Fruit fly (Drosophila melanogaster) whole organism, prepupa: ENCODE measurements around the gene pie.

Experiments
- Blimp-1 ChIP-seq: fragments of 200-800 bp; sonication (Bioruptor generic); optimal IDR thresholded peaks from 3 replicates; lab custom pipeline; 2017; ENCODE audit warnings: missing biosample characterization, missing genetic modification characterization, mild to moderate bottlenecking, moderate library complexity, missing genetic modification reagents
- CG10631 ChIP-seq: fragments of 200-800 bp; sonication (Bioruptor generic); optimal IDR thresholded peaks from 2 replicates; lab custom pipeline; 2016; ENCODE audit warnings: missing biosample characterization, missing genetic modification characterization
- CG11762 ChIP-seq: fragments of 200-800 bp; sonication (Bioruptor generic); optimal IDR thresholded peaks from 3 replicates; lab custom pipeline; 2016; ENCODE audit warnings: missing biosample characterization, missing genetic modification characterization; ENCODE audit not compliant: insufficient read depth
- CG11902 ChIP-seq: fragments of 200-800 bp; sonication (Bioruptor generic); optimal IDR thresholded peaks from 3 replicates; lab custom pipeline; 2016; ENCODE audit warnings: missing biosample characterization, missing genetic modification characterization
- CG15336 ChIP-seq: fragments of 200-800 bp; sonication (Bioruptor generic); IDR thresholded peaks from 2 replicates; pipeline ENCODE4 v1.3.6; 2022; ENCODE audit warnings: missing biosample characterization, missing genetic modification characterization
- CG16779 ChIP-seq: fragments of 200-800 bp; sonication (Bioruptor generic); optimal IDR thresholded peaks from 3 replicates; lab custom pipeline; 2017; ENCODE audit warnings: missing biosample characterization, mild to moderate bottlenecking, missing genetic modification characterization
- CG3032 ChIP-seq: fragments of 200-800 bp; optimal IDR thresholded peaks from 2 replicates; lab custom pipeline; 2019; ENCODE audit warnings: missing biosample characterization, mild to moderate bottlenecking, missing genetic modification characterization, moderate library complexity
- CG31627 ChIP-seq: fragments of 200-800 bp; sonication (Bioruptor generic); optimal IDR thresholded peaks from 3 replicates; lab custom pipeline; 2016; ENCODE audit warnings: missing biosample characterization, missing genetic modification characterization
- CG34406 ChIP-seq: fragments of 200-800 bp; sonication (Bioruptor generic); optimal IDR thresholded peaks from 3 replicates; lab custom pipeline; 2016; ENCODE audit warnings: missing biosample characterization, missing genetic modification characterization
- CG3919 ChIP-seq: fragments of 200-800 bp; sonication (Bioruptor generic); optimal IDR thresholded peaks from 3 replicates; lab custom pipeline; 2016; ENCODE audit warnings: missing biosample characterization, missing genetic modification characterization
- CG6163 ChIP-seq: fragments of 200-800 bp; sonication (Bioruptor generic); IDR thresholded peaks from 3 replicates; pipeline ENCODE4 v1.3.6; 2022; ENCODE audit warnings: missing biosample characterization, missing genetic modification characterization
- CG6792 ChIP-seq: fragments of 200-800 bp; sonication (Bioruptor generic); optimal IDR thresholded peaks from 3 replicates; lab custom pipeline; 2016; ENCODE audit warnings: missing biosample characterization, missing genetic modification characterization
- CG6808 ChIP-seq: fragments of 200-800 bp; sonication (Bioruptor generic); optimal IDR thresholded peaks from 3 replicates; lab custom pipeline; 2017; ENCODE audit warnings: missing biosample characterization, missing genetic modification characterization, mild to moderate bottlenecking, moderate library complexity, missing genetic modification reagents
- Eip75B ChIP-seq: fragments of 200-800 bp; sonication (Bioruptor generic); optimal IDR thresholded peaks from 3 replicates; lab custom pipeline; 2016; ENCODE audit warnings: missing biosample characterization, missing genetic modification characterization
- Eip78C ChIP-seq: fragments of 200-800 bp; sonication (Bioruptor generic); peaks from one replicate; lab custom pipeline; 2016; ENCODE audit warnings: missing biosample characterization, missing genetic modification characterization
- Ets96B ChIP-seq: fragments of 200-800 bp; optimal IDR thresholded peaks from 2 replicates; lab custom pipeline; 2019; ENCODE audit warnings: missing biosample characterization, mild to moderate bottlenecking, missing genetic modification characterization, moderate library complexity
- Gug ChIP-seq: fragments of 200-800 bp; sonication (Bioruptor generic); IDR thresholded peaks from 2 replicates; pipeline ENCODE4 v1.3.6; 2022; ENCODE audit warnings: missing biosample characterization, missing genetic modification characterization
- Hr38 ChIP-seq: sonication (Bioruptor generic); optimal IDR thresholded peaks from 2 replicates; lab custom pipeline; 2016; ENCODE audit warnings: missing biosample characterization, missing genetic modification characterization
- Hr39 ChIP-seq: fragments of 200-800 bp; sonication (Bioruptor generic); optimal IDR thresholded peaks from 2 replicates; lab custom pipeline; 2016; ENCODE audit warnings: missing biosample characterization, missing genetic modification characterization
- Lpt ChIP-seq: fragments of 200-800 bp; sonication (Bioruptor generic); optimal IDR thresholded peaks from 3 replicates; lab custom pipeline; 2016; ENCODE audit warnings: missing biosample characterization, missing genetic modification characterization
- Met ChIP-seq: fragments of 200-800 bp; sonication (Bioruptor generic); optimal IDR thresholded peaks from 3 replicates; lab custom pipeline; 2016; ENCODE audit warnings: missing biosample characterization, missing genetic modification characterization
- OdsH ChIP-seq: fragments of 200-800 bp; sonication (Bioruptor generic); optimal IDR thresholded peaks from 3 replicates; lab custom pipeline; 2016; ENCODE audit warnings: missing biosample characterization, missing genetic modification characterization
- Sox102F ChIP-seq: fragments of 200-800 bp; sonication (Bioruptor generic); optimal IDR thresholded peaks from 2 replicates; lab custom pipeline; 2016; ENCODE audit warnings: missing biosample characterization, mild to moderate bottlenecking, missing genetic modification characterization
- Sox14 ChIP-seq: fragments of 200-800 bp; sonication (Bioruptor generic); optimal IDR thresholded peaks from 3 replicates; lab custom pipeline; 2016; ENCODE audit warnings: missing biosample characterization, missing genetic modification characterization
- Sox15 ChIP-seq: fragments of 200-800 bp; sonication (Bioruptor generic); optimal IDR thresholded peaks from 3 replicates; lab custom pipeline; 2016; ENCODE audit warnings: missing biosample characterization, missing genetic modification characterization
- achi ChIP-seq: fragments of 200-800 bp; sonication (Bioruptor generic); optimal IDR thresholded peaks from 3 replicates; lab custom pipeline; 2016; ENCODE audit warnings: missing biosample characterization, missing genetic modification characterization
- acj6 ChIP-seq: fragments of 200-800 bp; sonication (Bioruptor generic); optimal IDR thresholded peaks from 3 replicates; lab custom pipeline; 2016; ENCODE audit warnings: missing biosample characterization, missing genetic modification characterization
- cyc ChIP-seq: fragments of 200-800 bp; sonication (Bioruptor generic); optimal IDR thresholded peaks from 3 replicates; lab custom pipeline; 2016; ENCODE audit warnings: missing biosample characterization, missing genetic modification characterization
- dac ChIP-seq: fragments of 200-800 bp; sonication (Bioruptor generic); optimal IDR thresholded peaks from 2 replicates; lab custom pipeline; 2017; ENCODE audit warnings: missing biosample characterization, mild to moderate bottlenecking, missing genetic modification characterization
- esn ChIP-seq: fragments of 200-800 bp; sonication (Bioruptor generic); optimal IDR thresholded peaks from 2 replicates; lab custom pipeline; 2016; ENCODE audit warnings: missing biosample characterization, mild to moderate bottlenecking, missing genetic modification characterization, moderate library complexity
- fd59A ChIP-seq: fragments of 200-800 bp; sonication (Bioruptor generic); optimal IDR thresholded peaks from 2 replicates; lab custom pipeline; 2017; ENCODE audit warnings: missing biosample characterization, mild to moderate bottlenecking, missing genetic modification characterization, missing genetic modification reagents
- lz ChIP-seq: fragments of 200-800 bp; sonication (Bioruptor generic); optimal IDR thresholded peaks from 3 replicates; lab custom pipeline; 2016; ENCODE audit warnings: missing biosample characterization, missing genetic modification characterization
- spab ChIP-seq: fragments of 200-800 bp; sonication (Bioruptor generic); optimal IDR thresholded peaks from 2 replicates; lab custom pipeline; 2017; ENCODE audit warnings: missing biosample characterization, mild to moderate bottlenecking, missing genetic modification characterization, missing genetic modification reagents
- ss ChIP-seq, 2 experiments: fragments of 200-800 bp; sonication (Bioruptor generic); optimal IDR thresholded peaks; 2 replicates in 1 of 2; 3 replicates in 1 of 2; lab custom pipeline; 2017 to 2018; ENCODE audit warnings: mild to moderate bottlenecking in 2 of 2, missing biosample characterization in 2 of 2, missing genetic modification characterization in 2 of 2, moderate library complexity in 1 of 2
- svp ChIP-seq: fragments of 200-800 bp; sonication (Bioruptor generic); peaks from one replicate; lab custom pipeline; 2016; ENCODE audit warnings: missing biosample characterization, missing genetic modification characterization
- topi ChIP-seq: fragments of 200-800 bp; sonication (Bioruptor generic); optimal IDR thresholded peaks from 3 replicates; lab custom pipeline; 2016; ENCODE audit warnings: missing biosample characterization, missing genetic modification characterization
- vri ChIP-seq: fragments of 200-800 bp; sonication (Bioruptor generic); optimal IDR thresholded peaks from 3 replicates; lab custom pipeline; 2016; ENCODE audit warnings: missing biosample characterization, mild to moderate bottlenecking, missing genetic modification characterization

The pie gene

dm6 chr2L:10430802-10431476 is 8.4 kb upstream of the pie start, which contains the start of the genes Bug22 and TfIIB (continued):
- TF ChIP-seq Sox15 (GFP tag; lab: Kevin White, UChicago) (peak; percentile 41), Sox14 (GFP tag; lab: Kevin White, UChicago) (no peak), achi (GFP tag; lab: Kevin White, UChicago) (no peak), CG6808 (GFP tag; lab: Kevin White, UChicago) (no peak), Ets96B (tag; lab: Kevin White, UChicago) (peak; percentile 53), fd59A (no peak), Gug (GFP tag; lab: Robert Waterston, UW) (no peak), CG11902 (GFP tag; lab: Kevin White, UChicago) (no peak), CG34406 (peak; percentile 64), CG6792 (GFP tag; lab: Kevin White, UChicago) (peak; percentile 57), Eip75B (GFP tag; lab: Kevin White, UChicago) (no peak), vri (no peak), Hr38 (GFP tag; lab: Kevin White, UChicago) (no peak), lz (peak; percentile 72), Met (no peak), CG11762 (GFP tag; lab: Kevin White, UChicago) (no peak)

DNA sequence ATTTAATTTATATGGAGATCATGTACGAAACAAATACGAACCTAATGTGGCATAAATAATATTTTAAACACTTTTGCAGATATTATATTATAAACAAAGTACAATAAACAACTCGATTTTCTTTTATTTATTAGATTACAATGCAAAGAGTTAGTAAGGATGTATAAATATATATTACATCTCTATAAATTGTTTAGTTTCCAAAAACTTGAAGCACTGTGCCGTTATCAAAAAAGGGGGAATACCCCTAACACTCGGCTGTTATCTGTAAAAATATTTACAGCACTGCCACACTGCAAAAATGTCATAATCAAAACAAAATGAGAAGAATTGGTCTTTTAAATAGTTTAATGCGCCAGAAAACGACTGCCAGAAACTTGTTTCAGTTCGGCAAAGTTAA is 5.9 kb upstream of the pie start, which contains the start of gene CG5188:
Gene CG5188 (plus strand): TSS at position 302 of the 400 bp plus-strand sequence.
- TF ChIP-seq Sox15 (GFP tag; lab: Kevin White, UChicago): peak; percentile 7
- no peak for TF ChIP-seq CG3919 (GFP tag; lab: Kevin White, UChicago)
- peak; percentile 15 for TF ChIP-seq Hr39 (GFP tag; lab: Kevin White, UChicago)
- peak; percentile 23 for TF ChIP-seq cyc
- peak; percentile 4 for TF ChIP-seq Lpt (GFP tag; lab: Kevin White, UChicago)
- peak; percentile 49 for TF ChIP-seq Ets96B (tag; lab: Kevin White, UChicago)
- 0 out of 2 replicates have a peak, but pooled peaks have one; percentile 9 for TF ChIP-seq Gug (GFP tag; lab: Robert Waterston, UW)
- TF ChIP-seq Sox14 (GFP tag; lab: Kevin White, UChicago): peak; percentile 22
- TF ChIP-seq lz: peak; percentile 65
- TF ChIP-seq CG31627 (GFP tag; lab: Kevin White, UChicago): peak; percentile 16
- TF ChIP-seq CG10631 (GFP tag; lab: Kevin White, UChicago): no peak
- no peak for TF ChIP-seq dac
- peak; percentile 31; the same call in 1 of the 3 replicates for TF ChIP-seq CG6163
- peak; percentile 64 for TF ChIP-seq esn (GFP tag; lab: Kevin White, UChicago)
- no peak for TF ChIP-seq CG16779 (tag; lab: Kevin White, UChicago)
- peak; percentile 82 for TF ChIP-seq Eip78C (GFP tag; lab: Kevin White, UChicago)
- TF ChIP-seq Blimp-1 (GFP tag; lab: Kevin White, UChicago): no peak
- no peak for TF ChIP-seq Sox102F (GFP tag; lab: Kevin White, UChicago)
- peak; percentile 35 for TF ChIP-seq CG6792 (GFP tag; lab: Kevin White, UChicago)
- TF ChIP-seq spab (GFP tag; lab: Kevin White, UChicago): no peak
- TF ChIP-seq topi (GFP tag; lab: Kevin White, UChicago): peak; percentile 45
- TF ChIP-seq CG11902 (GFP tag; lab: Kevin White, UChicago): no peak
- no peak for TF ChIP-seq Met
- peak; percentile 37 for TF ChIP-seq acj6 (GFP tag; lab: Kevin White, UChicago)
- peak; percentile 52 for TF ChIP-seq CG3032 (tag; lab: Kevin White, UChicago)
- TF ChIP-seq CG11762 (GFP tag; lab: Kevin White, UChicago): peak; percentile 35
- TF ChIP-seq CG15336 (GFP tag; lab: Robert Waterston, UW): peak; percentile 69
- TF ChIP-seq svp (GFP tag; lab: Kevin White, UChicago): no peak
- peak; percentile 51 for TF ChIP-seq OdsH (GFP tag; lab: Kevin White, UChicago)
- peak in 1 of 2 experiments; percentile 1 for TF ChIP-seq ss (GFP tag; optimal IDR thresholded peaks at IDR 0.05; lab: Kevin White, UChicago)
